Fruit fly (Drosophila melanogaster) whole organism, embryonic: ENCODE measurements around the gene CG17666.
A peak's percentile ranks its signal among the peaks of the same experiment; 100 is the strongest.

ENCODE experiments used
- Blimp-1 ChIP-seq: fragments of 200-800 bp; sonication (Bioruptor generic); optimal IDR thresholded peaks from 3 replicates; lab custom pipeline; 2018; ENCODE audit warnings: missing biosample characterization, missing genetic modification characterization, mild to moderate bottlenecking, moderate library complexity, missing genetic modification reagents
- BtbVII ChIP-seq: fragments of 200-800 bp; sonication (Bioruptor generic); optimal IDR thresholded peaks from 3 replicates; lab custom pipeline; 2017; ENCODE audit warnings: missing biosample characterization, mild to moderate bottlenecking, missing genetic modification characterization
- CG12155 ChIP-seq: fragments of 200-800 bp; sonication (Bioruptor generic); optimal IDR thresholded peaks from 3 replicates; lab custom pipeline; 2016; ENCODE audit warnings: missing biosample characterization, missing genetic modification characterization
- CG1233 ChIP-seq: fragments of 200-800 bp; sonication (Bioruptor generic); optimal IDR thresholded peaks from 4 replicates; lab custom pipeline; 2018; ENCODE audit warnings: missing biosample characterization, mild to moderate bottlenecking, missing genetic modification characterization
- CG14050 ChIP-seq: fragments of 200-800 bp; sonication (Bioruptor generic); IDR thresholded peaks from 3 replicates; pipeline ENCODE4 v1.3.6; 2022; ENCODE audit warnings: missing biosample characterization, missing genetic modification characterization
- CG14441 ChIP-seq: fragments of 200-800 bp; sonication (Bioruptor generic); IDR thresholded peaks from 2 replicates; pipeline ENCODE4 v1.3.6; 2022; ENCODE audit warnings: missing biosample characterization, missing genetic modification characterization
- CG1647 ChIP-seq: fragments of 200-800 bp; sonication (Bioruptor generic); optimal IDR thresholded peaks from 3 replicates; lab custom pipeline; 2016; ENCODE audit warnings: missing biosample characterization, missing genetic modification characterization
- CG17359 ChIP-seq: fragments of 200-800 bp; sonication (Bioruptor generic); optimal IDR thresholded peaks from 3 replicates; lab custom pipeline; 2018; ENCODE audit warnings: missing biosample characterization, mild to moderate bottlenecking, missing genetic modification characterization, moderate library complexity
- CG17912 ChIP-seq: fragments of 200-800 bp; sonication (Bioruptor generic); optimal IDR thresholded peaks from 2 replicates; lab custom pipeline; 2018; ENCODE audit warnings: missing biosample characterization, mild to moderate bottlenecking, missing genetic modification characterization
- CG1792 ChIP-seq: fragments of 200-800 bp; sonication (Bioruptor generic); optimal IDR thresholded peaks from 2 replicates; lab custom pipeline; 2016; ENCODE audit warnings: missing biosample characterization, missing genetic modification characterization
- CG2120 ChIP-seq: fragments of 200-800 bp; sonication (Bioruptor generic); optimal IDR thresholded peaks from 3 replicates; lab custom pipeline; 2016; ENCODE audit warnings: missing biosample characterization, missing genetic modification characterization
- CG2199 ChIP-seq: fragments of 200-800 bp; sonication (Bioruptor generic); IDR thresholded peaks from 3 replicates; pipeline ENCODE4 v1.3.6; 2022; ENCODE audit warnings: missing biosample characterization, missing genetic modification characterization
- CG2202 ChIP-seq: fragments of 200-800 bp; sonication (Bioruptor generic); optimal IDR thresholded peaks from 2 replicates; lab custom pipeline; 2018; ENCODE audit warnings: missing biosample characterization, mild to moderate bottlenecking, missing genetic modification characterization
- CG2712 ChIP-seq: fragments of 200-800 bp; optimal IDR thresholded peaks from 3 replicates; lab custom pipeline; 2019; ENCODE audit warnings: missing biosample characterization, mild to moderate bottlenecking, missing genetic modification characterization, moderate library complexity
- CG3281 ChIP-seq: fragments of 200-800 bp; sonication (Bioruptor generic); optimal IDR thresholded peaks from 3 replicates; lab custom pipeline; 2017; ENCODE audit warnings: missing biosample characterization, mild to moderate bottlenecking, missing genetic modification characterization
- CG3995 ChIP-seq: fragments of 200-800 bp; sonication (Bioruptor generic); optimal IDR thresholded peaks from 3 replicates; lab custom pipeline; 2016; ENCODE audit warnings: missing biosample characterization, missing genetic modification characterization
- CG4424 ChIP-seq: fragments of 200-800 bp; sonication (Bioruptor generic); optimal IDR thresholded peaks from 3 replicates; lab custom pipeline; 2016; ENCODE audit warnings: missing biosample characterization, missing genetic modification characterization
- Dll ChIP-seq: fragments of 200-800 bp; sonication (Bioruptor generic); IDR thresholded peaks from 4 replicates; pipeline ENCODE4 v1.3.6; 2022; ENCODE audit warnings: missing biosample characterization, missing genetic modification characterization; ENCODE audit not compliant: partially characterized antibody
- Drgx ChIP-seq: fragments of 200-800 bp; sonication (Bioruptor generic); IDR thresholded peaks from 2 replicates; pipeline ENCODE4 v1.3.6; 2022; ENCODE audit warnings: missing biosample characterization, missing genetic modification characterization
- HLHmδ ChIP-seq: fragments of 200-800 bp; sonication (Bioruptor generic); optimal IDR thresholded peaks from 2 replicates; lab custom pipeline; 2018; ENCODE audit warnings: missing biosample characterization, mild to moderate bottlenecking, missing genetic modification characterization, moderate library complexity
- Hand ChIP-seq: fragments of 200-800 bp; sonication (Bioruptor generic); optimal IDR thresholded peaks from 2 replicates; lab custom pipeline; 2017; ENCODE audit warnings: mild to moderate bottlenecking, missing biosample characterization, missing genetic modification reagents, missing genetic modification characterization
- Hmx ChIP-seq: fragments of 200-800 bp; sonication (Bioruptor generic); optimal IDR thresholded peaks from 2 replicates; lab custom pipeline; 2016; ENCODE audit warnings: missing biosample characterization, missing genetic modification characterization
- Neu2 ChIP-seq: fragments of 200-800 bp; sonication (Bioruptor generic); optimal IDR thresholded peaks from 3 replicates; lab custom pipeline; 2016; ENCODE audit warnings: missing biosample characterization, missing genetic modification characterization, borderline replicate concordance
- Rfx ChIP-seq: fragments of 200-800 bp; sonication (Bioruptor generic); IDR thresholded peaks from 2 replicates; pipeline ENCODE4 v1.3.6; 2022; ENCODE audit warnings: missing biosample characterization, missing genetic modification characterization
- Sry-β ChIP-seq: fragments of 200-800 bp; sonication (Bioruptor generic); optimal IDR thresholded peaks from 2 replicates; lab custom pipeline; 2018; ENCODE audit warnings: missing biosample characterization, mild to moderate bottlenecking, missing genetic modification characterization, moderate library complexity
- chinmo ChIP-seq: fragments of 200-800 bp; sonication (Bioruptor generic); IDR thresholded peaks from 4 replicates; pipeline ENCODE4 v1.3.6; 2022; ENCODE audit warnings: missing biosample characterization, missing genetic modification characterization; ENCODE audit not compliant: partially characterized antibody
- ci ChIP-seq: fragments of 200-800 bp; sonication (Bioruptor generic); IDR thresholded peaks from 3 replicates; pipeline ENCODE4 v1.3.6; 2022; ENCODE audit warnings: missing biosample characterization, missing genetic modification characterization
- corto ChIP-seq: fragments of 200-800 bp; sonication (Bioruptor generic); optimal IDR thresholded peaks from 2 replicates; lab custom pipeline; 2016; ENCODE audit warnings: missing biosample characterization, mild to moderate bottlenecking, missing genetic modification characterization, moderate library complexity
- dpn ChIP-seq, 2 experiments: fragments of 200-800 bp; sonication (Bioruptor generic); optimal IDR thresholded peaks; 3 replicates each; lab custom pipeline; 2016; ENCODE audit warnings: missing biosample characterization in 2 of 2, missing genetic modification characterization in 2 of 2
- ewg ChIP-seq: fragments of 200-800 bp; sonication (Bioruptor generic); optimal IDR thresholded peaks from 3 replicates; lab custom pipeline; 2017; ENCODE audit warnings: mild to moderate bottlenecking, missing biosample characterization, missing genetic modification reagents, missing genetic modification characterization
- exex ChIP-seq: fragments of 200-800 bp; sonication (Bioruptor generic); optimal IDR thresholded peaks from 4 replicates; lab custom pipeline; 2018; ENCODE audit warnings: missing biosample characterization, mild to moderate bottlenecking, missing genetic modification characterization, moderate library complexity
- fd102C ChIP-seq: fragments of 200-800 bp; sonication (Bioruptor generic); optimal IDR thresholded peaks from 2 replicates; lab custom pipeline; 2018; ENCODE audit warnings: missing biosample characterization, mild to moderate bottlenecking, missing genetic modification characterization, moderate library complexity
- knrl ChIP-seq: fragments of 200-800 bp; sonication (Bioruptor generic); IDR thresholded peaks from 3 replicates; pipeline ENCODE4 v1.3.6; 2022; ENCODE audit warnings: missing biosample characterization, missing genetic modification characterization; ENCODE audit not compliant: partially characterized antibody
- lbe ChIP-seq: fragments of 200-800 bp; sonication (Bioruptor generic); optimal IDR thresholded peaks from 2 replicates; lab custom pipeline; 2016; ENCODE audit warnings: missing biosample characterization, mild to moderate bottlenecking, missing genetic modification characterization
- nerfin-1 ChIP-seq: fragments of 200-800 bp; sonication (Bioruptor generic); optimal IDR thresholded peaks from 3 replicates; lab custom pipeline; 2019; ENCODE audit warnings: missing biosample characterization, mild to moderate bottlenecking, missing genetic modification characterization, moderate library complexity
- nmo ChIP-seq: fragments of 200-800 bp; sonication (Bioruptor generic); optimal IDR thresholded peaks from 2 replicates; lab custom pipeline; 2018; ENCODE audit warnings: missing biosample characterization, mild to moderate bottlenecking, missing genetic modification characterization, moderate library complexity
- otp ChIP-seq: fragments of 200-800 bp; sonication (Bioruptor generic); IDR thresholded peaks from 3 replicates; pipeline ENCODE4, ENCODE4 v1.3.6; 2022; ENCODE audit warnings: missing biosample characterization, missing genetic modification characterization
- phol ChIP-seq: fragments of 200-800 bp; sonication (Bioruptor generic); optimal IDR thresholded peaks from 3 replicates; lab custom pipeline; 2018; ENCODE audit warnings: missing biosample characterization, mild to moderate bottlenecking, missing genetic modification characterization, moderate library complexity
- pzg ChIP-seq: fragments of 200-800 bp; sonication (Bioruptor generic); optimal IDR thresholded peaks from 3 replicates; lab custom pipeline; 2018; ENCODE audit warnings: missing biosample characterization, mild to moderate bottlenecking, missing genetic modification characterization, moderate library complexity
- slou ChIP-seq: fragments of 200-800 bp; sonication (Bioruptor generic); optimal IDR thresholded peaks from 3 replicates; lab custom pipeline; 2016; ENCODE audit warnings: missing biosample characterization, missing genetic modification characterization
- stc ChIP-seq: fragments of 200-800 bp; sonication (Bioruptor generic); IDR thresholded peaks from 2 replicates; pipeline ENCODE4 v1.3.6; 2022; ENCODE audit warnings: missing biosample characterization, missing genetic modification characterization
- toy ChIP-seq: fragments of 200-800 bp; sonication (Bioruptor generic); IDR thresholded peaks from 2 replicates; pipeline ENCODE4 v1.3.6; 2022; ENCODE audit warnings: missing biosample characterization, missing genetic modification characterization
- wek ChIP-seq: fragments of 200-800 bp; sonication (Bioruptor generic); optimal IDR thresholded peaks from 3 replicates; lab custom pipeline; 2018; ENCODE audit warnings: missing biosample characterization, mild to moderate bottlenecking, missing genetic modification characterization, moderate library complexity
- z ChIP-seq: fragments of 200-800 bp; sonication (Bioruptor generic); IDR thresholded peaks from 3 replicates; pipeline ENCODE4 v1.3.6; 2022; ENCODE audit warnings: missing biosample characterization, missing genetic modification characterization
- zen2 ChIP-seq: fragments of 200-800 bp; sonication (Bioruptor generic); IDR thresholded peaks from 3 replicates; pipeline ENCODE4 v1.3.6; 2022; ENCODE audit warnings: missing biosample characterization, missing genetic modification characterization; ENCODE audit not compliant: partially characterized antibody

The CG17666 gene

DNA sequence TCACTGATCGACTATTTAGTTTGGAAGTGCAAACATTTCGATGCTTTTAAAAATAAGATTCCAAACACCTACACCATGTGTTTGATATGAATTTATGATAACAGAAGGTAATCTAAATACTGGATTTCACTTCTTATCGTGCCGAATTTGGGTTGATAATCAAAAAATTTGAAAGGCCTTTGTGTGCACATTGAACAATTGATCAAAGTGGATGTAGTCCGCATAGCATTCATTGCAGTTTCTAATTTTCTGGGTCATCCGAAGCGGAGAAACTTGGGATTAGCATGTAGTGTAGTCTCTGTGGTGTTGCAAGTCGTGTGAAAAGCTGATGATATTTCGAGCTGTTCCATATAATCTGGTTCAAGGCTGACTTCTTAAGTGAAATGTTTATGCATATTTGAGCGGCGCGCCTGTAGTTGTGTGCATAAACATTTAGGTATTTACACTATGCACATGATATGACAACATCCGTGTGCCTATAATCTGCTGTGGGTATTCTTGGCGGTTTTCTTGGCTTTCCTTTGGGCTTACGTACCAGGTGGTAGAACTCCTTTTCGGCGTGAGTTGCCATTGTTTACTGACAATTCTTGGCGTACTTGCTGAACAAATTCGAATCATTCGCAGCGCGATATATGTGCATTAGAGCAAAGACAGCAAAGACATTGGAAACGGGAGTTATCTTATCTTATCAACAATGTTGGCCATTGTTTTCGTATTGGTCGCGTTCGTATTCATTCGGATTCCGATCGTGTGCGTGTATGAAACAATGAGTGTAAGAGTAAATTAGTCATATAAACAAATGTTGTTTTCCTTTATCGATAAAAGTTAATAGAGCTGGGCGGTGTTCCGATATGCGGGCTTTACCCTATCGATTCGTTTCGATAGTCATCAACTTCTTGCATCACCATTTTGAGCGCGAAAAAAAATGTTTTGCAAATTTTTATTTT, 8.1 kb upstream of the CG17666 start, which contains the start of gene Hip1 (continued):
- TF ChIP-seq CG1647: no peak
- TF ChIP-seq CG14050: no peak
- TF ChIP-seq Hmx (GFP tag; lab: Kevin White, UChicago): no peak
- no peak for TF ChIP-seq CG3281 (GFP tag; lab: Kevin White, UChicago)
- peak; percentile 70 for TF ChIP-seq pzg (GFP tag; lab: Kevin White, UChicago)
- no peak for TF ChIP-seq Rfx (GFP tag; lab: Robert Waterston, UW)
- TF ChIP-seq CG17912 (GFP tag; lab: Kevin White, UChicago): no peak
- no peak for TF ChIP-seq CG2712 (tag; lab: Kevin White, UChicago)
- TF ChIP-seq knrl (GFP tag; lab: Robert Waterston, UW): peak; percentile 85
- TF ChIP-seq Dll: peak; percentile 88

DNA sequence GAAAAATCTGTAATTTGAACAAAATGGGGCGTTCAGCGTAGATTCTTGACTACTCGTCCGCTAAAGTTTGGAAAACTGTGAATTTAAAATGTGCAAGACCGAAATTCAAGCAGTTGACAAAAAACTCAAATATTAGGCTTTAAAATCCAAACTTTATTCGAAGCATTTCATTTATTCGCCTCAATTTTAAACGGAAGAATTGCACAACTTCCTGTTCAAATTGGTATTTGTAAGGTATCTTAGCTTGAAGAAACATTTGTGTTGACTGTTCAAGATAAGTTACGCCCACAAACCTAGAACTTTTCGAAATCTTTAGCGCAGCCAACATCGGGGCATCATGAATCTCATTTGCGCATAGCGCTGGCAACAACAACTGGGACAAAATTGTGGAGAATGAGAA, 2.5 kb upstream of the CG17666 start, which contains the start of gene CG32106:
Gene CG32106 (minus strand): TSS at position 101 of the 400 bp plus-strand sequence.
- TF ChIP-seq nerfin-1 (no peak), Neu2 (no peak), phol (tag; lab: Kevin White, UChicago) (no peak), Sry-β (GFP tag; lab: Kevin White, UChicago) (no peak), CG1792 (no peak), HLHmδ (no peak), Hand (no peak), otp (GFP tag; lab: Robert Waterston, UW) (no peak), CG3995 (GFP tag; lab: Kevin White, UChicago) (no peak), fd102C (GFP tag; lab: Kevin White, UChicago) (no peak), slou (GFP tag; lab: Kevin White, UChicago) (no peak), CG1233 (no peak), dpn (GFP tag; optimal IDR thresholded peaks at IDR 0.05; lab: Kevin White, UChicago) (no peak), CG17359 (tag; lab: Kevin White, UChicago) (no peak)

DNA sequence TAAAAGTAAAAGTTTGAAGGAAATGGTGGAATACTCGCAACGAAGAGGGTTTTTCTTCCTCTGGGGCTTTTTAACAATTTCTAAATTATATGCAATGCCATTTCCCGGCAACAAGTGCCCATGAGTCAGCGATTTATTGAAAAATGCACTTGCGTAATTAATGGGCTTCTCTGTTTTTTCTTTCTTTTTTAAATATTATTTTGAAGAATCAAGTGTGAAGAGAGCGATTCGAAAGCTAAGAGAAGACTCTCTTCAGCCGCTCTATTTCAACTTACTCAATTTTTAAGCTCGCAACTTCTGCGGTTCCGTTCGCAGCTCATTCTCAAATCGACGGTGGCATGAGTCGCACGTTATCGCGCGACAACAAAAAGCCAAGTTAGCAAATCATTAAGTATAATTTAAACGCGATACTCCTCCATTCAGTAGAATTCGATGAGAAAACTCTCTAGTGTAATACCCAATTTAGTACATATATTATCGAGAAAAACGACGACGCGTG, 8.8 kb downstream of the CG17666 start, which contains the start of gene CG42709:
Gene CG42709 (plus strand): TSS at position 318 of the 499 bp plus-strand sequence.
- peak; percentile 53 for TF ChIP-seq Blimp-1 (GFP tag; lab: Kevin White, UChicago)
- no peak for TF ChIP-seq CG12155
- no peak for TF ChIP-seq toy
- 0 out of 4 replicates have a peak, but pooled peaks have one; percentile 45 for TF ChIP-seq chinmo
- peak; percentile 13 for TF ChIP-seq corto (GFP tag; lab: Kevin White, UChicago)
- TF ChIP-seq ewg (GFP tag; lab: Kevin White, UChicago): no peak
- peak; percentile 21; the same call in 1 of the 3 replicates for TF ChIP-seq zen2
- no peak for TF ChIP-seq CG4424
- TF ChIP-seq CG2120 (GFP tag; lab: Kevin White, UChicago): no peak
- TF ChIP-seq z (GFP tag; lab: Robert Waterston, UW): peak; percentile 47; the same call in 1 of the 3 replicates
- peak; percentile 19; the same call in 1 of the 3 replicates for TF ChIP-seq ci (GFP tag; lab: Robert Waterston, UW)
- TF ChIP-seq CG14441 (GFP tag; lab: Robert Waterston, UW): 0 out of 2 replicates have a peak, but pooled peaks have one; percentile 14
- TF ChIP-seq lbe (GFP tag; lab: Kevin White, UChicago): peak; percentile 62
- TF ChIP-seq CG2199 (GFP tag; lab: Robert Waterston, UW): 0 out of 3 replicates have a peak, but pooled peaks have one; percentile 32
- no peak for TF ChIP-seq stc (GFP tag; lab: Robert Waterston, UW)
- no peak for TF ChIP-seq nmo (GFP tag; lab: Kevin White, UChicago)
- no peak for TF ChIP-seq CG2202 (tag; lab: Kevin White, UChicago)
- TF ChIP-seq BtbVII (GFP tag; lab: Kevin White, UChicago): peak; percentile 24
- peak; percentile 61 for TF ChIP-seq exex
- TF ChIP-seq wek (GFP tag; lab: Kevin White, UChicago): no peak
- TF ChIP-seq Dll: peak; percentile 21; the same call in 1 of the 4 replicates
- peak; percentile 31; the same call in 1 of the 2 replicates for TF ChIP-seq Drgx
